Fruit fly (Drosophila melanogaster) whole organism, wandering third instar larva: Measurements from ENCODE around the gene narya.
A peak's percentile ranks its signal among the peaks of the same experiment; 100 is the strongest.

Experiments used
- CG32264 ChIP-seq: fragments of 200-800 bp; sonication (Bioruptor generic); optimal IDR thresholded peaks from 2 replicates; lab custom pipeline; 2016; ENCODE audit warnings: missing biosample characterization, missing genetic modification characterization
- CG9705 ChIP-seq: fragments of 200-800 bp; sonication (Bioruptor generic); optimal IDR thresholded peaks from 2 replicates; lab custom pipeline; 2018; ENCODE audit warnings: missing biosample characterization, mild to moderate bottlenecking, missing genetic modification characterization
- CrebA ChIP-seq: fragments of 200-800 bp; sonication (Bioruptor generic); optimal IDR thresholded peaks from 2 replicates; lab custom pipeline; 2016; ENCODE audit warnings: missing biosample characterization, mild to moderate bottlenecking, missing genetic modification characterization, borderline replicate concordance
- Dfd ChIP-seq: fragments of >200 bp; optimal IDR thresholded peaks from 2 replicates; lab custom pipeline; 2017; ENCODE audit warnings: missing biosample characterization, missing genetic modification characterization
- Dif ChIP-seq: fragments of 200-275, 200-300 bp; sonication (Bioruptor generic); optimal IDR thresholded peaks from 2 replicates; lab custom pipeline; 2018; ENCODE audit warnings: missing biosample characterization, missing genetic modification characterization; ENCODE audit not compliant: partially characterized antibody
- HLH106 ChIP-seq: fragments of 200-800 bp; optimal IDR thresholded peaks from 3 replicates; lab custom pipeline; 2019; ENCODE audit warnings: missing biosample characterization, mild to moderate bottlenecking, missing genetic modification characterization, moderate library complexity
- Hnf4 ChIP-seq: fragments of 200-800 bp; sonication (Bioruptor generic); optimal IDR thresholded peaks from 2 replicates; lab custom pipeline; 2016; ENCODE audit warnings: missing biosample characterization, mild to moderate bottlenecking, missing genetic modification characterization
- Hr78 ChIP-seq: fragments of >200 bp; optimal IDR thresholded peaks from 2 replicates; lab custom pipeline; 2017; ENCODE audit warnings: missing biosample characterization, missing genetic modification characterization
- OdsH ChIP-seq: fragments of 200-800 bp; sonication (Bioruptor generic); optimal IDR thresholded peaks from 2 replicates; lab custom pipeline; 2016; ENCODE audit warnings: missing biosample characterization, mild to moderate bottlenecking, missing genetic modification characterization
- Rel ChIP-seq, 2 experiments: fragments of 200-800 bp; sonication (Bioruptor generic) in 1 of 2; optimal IDR thresholded peaks; 2 replicates in 1 of 2; 3 replicates in 1 of 2; lab custom pipeline; 2016 to 2019; ENCODE audit warnings: mild to moderate bottlenecking in 2 of 2, missing biosample characterization in 2 of 2, missing genetic modification characterization in 2 of 2, moderate library complexity in 1 of 2
- Sp1 ChIP-seq: fragments of 200-800 bp; sonication (Bioruptor generic); optimal IDR thresholded peaks from 3 replicates; lab custom pipeline; 2019; ENCODE audit warnings: missing biosample characterization, mild to moderate bottlenecking, missing genetic modification characterization, moderate library complexity
- Vsx2 ChIP-seq: fragments of 200-300, 225-300 bp; sonication (Bioruptor generic); optimal IDR thresholded peaks from 2 replicates; lab custom pipeline; 2018; ENCODE audit warnings: missing biosample characterization, missing genetic modification characterization; ENCODE audit not compliant: partially characterized antibody
- br ChIP-seq: fragments of 200-800 bp; sonication (Bioruptor generic); optimal IDR thresholded peaks from 2 replicates; lab custom pipeline; 2016; ENCODE audit warnings: missing biosample characterization, missing genetic modification characterization
- brk ChIP-seq: fragments of 200-800 bp; sonication (Bioruptor generic); optimal IDR thresholded peaks from 2 replicates; lab custom pipeline; 2016; ENCODE audit warnings: missing biosample characterization, mild to moderate bottlenecking, missing genetic modification characterization
- dl ChIP-seq, 2 experiments: fragments of 175-275, 200-275 bp in 1 of 2; fragments of 200-275 bp in 1 of 2; sonication (Bioruptor generic); optimal IDR thresholded peaks; lab custom pipeline; 2018; ENCODE audit warnings: mild to moderate bottlenecking in 2 of 2, missing biosample characterization in 2 of 2, missing genetic modification characterization in 2 of 2, moderate library complexity in 2 of 2; ENCODE audit not compliant: partially characterized antibody in 2 of 2, insufficient read depth in 1 of 2
- dmrt93B ChIP-seq: fragments of 200-800 bp; sonication (Bioruptor generic); optimal IDR thresholded peaks from 2 replicates; lab custom pipeline; 2018; ENCODE audit warnings: missing biosample characterization, mild to moderate bottlenecking, missing genetic modification characterization
- ey ChIP-seq: fragments of 200-800 bp; sonication (Bioruptor generic); optimal IDR thresholded peaks from 2 replicates; lab custom pipeline; 2016; ENCODE audit warnings: missing biosample characterization, missing genetic modification characterization
- foxo ChIP-seq, 2 experiments: fragments of 200-800 bp; sonication (Bioruptor generic); optimal IDR thresholded peaks; 2 replicates in 1 of 2; 3 replicates in 1 of 2; lab custom pipeline; 2016 to 2017; ENCODE audit warnings: missing biosample characterization in 2 of 2, missing genetic modification characterization in 2 of 2
- fru ChIP-seq: fragments of 200-800 bp; sonication (Bioruptor generic); optimal IDR thresholded peaks from 3 replicates; lab custom pipeline; 2016; ENCODE audit warnings: missing biosample characterization, mild to moderate bottlenecking, missing genetic modification characterization
- h ChIP-seq: fragments of 200-800 bp; sonication (Bioruptor generic); optimal IDR thresholded peaks from 3 replicates; lab custom pipeline; 2016; ENCODE audit warnings: missing biosample characterization, mild to moderate bottlenecking, missing genetic modification characterization
- jim ChIP-seq: fragments of 175-275, 200-325 bp; sonication (Bioruptor generic); optimal IDR thresholded peaks from 2 replicates; lab custom pipeline; 2016; ENCODE audit warnings: missing biosample characterization, mild to moderate bottlenecking, missing genetic modification characterization
- lola ChIP-seq: fragments of >200 bp; optimal IDR thresholded peaks from 2 replicates; lab custom pipeline; 2017; ENCODE audit warnings: missing biosample characterization, missing genetic modification characterization
- psq ChIP-seq: fragments of 200-800 bp; sonication (Bioruptor generic); optimal IDR thresholded peaks from 3 replicates; lab custom pipeline; 2017; ENCODE audit warnings: missing biosample characterization, mild to moderate bottlenecking, missing genetic modification characterization, moderate library complexity
- rgr ChIP-seq: fragments of 200-800 bp; sonication (Bioruptor generic); optimal IDR thresholded peaks from 3 replicates; lab custom pipeline; 2016; ENCODE audit warnings: missing biosample characterization, mild to moderate bottlenecking, missing genetic modification characterization
- sv ChIP-seq: fragments of 200-800 bp; sonication (Bioruptor generic); optimal IDR thresholded peaks from 3 replicates; lab custom pipeline; 2016; ENCODE audit warnings: missing biosample characterization, missing genetic modification characterization
- tai ChIP-seq: sonication (Bioruptor generic); optimal IDR thresholded peaks from 2 replicates; lab custom pipeline; 2016; ENCODE audit warnings: missing biosample characterization, missing genetic modification characterization
- usp ChIP-seq: fragments of >200 bp; optimal IDR thresholded peaks from 2 replicates; lab custom pipeline; 2017; ENCODE audit warnings: missing biosample characterization, missing genetic modification characterization
- woc ChIP-seq: sonication (Bioruptor generic); optimal IDR thresholded peaks from 2 replicates; lab custom pipeline; 2016; ENCODE audit warnings: missing biosample characterization, mild to moderate bottlenecking, missing genetic modification characterization

The narya gene

dm6 chrX:19497782-19498440 is 23.0 kb downstream of the narya start:
- TF ChIP-seq br (GFP tag; lab: Kevin White, UChicago) (peak; percentile 41), Sp1 (peak; percentile 33), woc (peak; percentile 2), Rel (GFP tag; optimal IDR thresholded peaks at IDR 0.05; lab: Kevin White, UChicago) (no peak), Rel (tag; optimal IDR thresholded peaks at IDR 0.05; lab: Kevin White, UChicago) (peak; percentile 96), psq (GFP tag; lab: Kevin White, UChicago) (no peak), Dif (GFP tag; lab: Kevin White, UChicago) (peak; percentile 14), dl (GFP tag; optimal IDR thresholded peaks at IDR 0.05; lab: Kevin White, UChicago; ENCODE audit: insufficient read depth in 1 of 2, partially characterized antibody in 2 of 2) (peak in 1 of 2 experiments; percentile 38), fru (GFP tag; lab: Kevin White, UChicago) (no peak), h (GFP tag; lab: Kevin White, UChicago) (peak; percentile 98), Vsx2 (no peak), rgr (GFP tag; lab: Kevin White, UChicago) (peak; percentile 57), jim (GFP tag; lab: Kevin White, UChicago) (peak; percentile 51), foxo (GFP tag; optimal IDR thresholded peaks at IDR 0.05; lab: Kevin White, UChicago) (peak in 1 of 2 experiments; percentile 23)
- TF ChIP-seq, all 38 proteins: peak for 10

- TF ChIP-seq Rel (GFP tag; optimal IDR thresholded peaks at IDR 0.05; lab: Kevin White, UChicago): no peak
- peak; percentile 56 for TF ChIP-seq Rel (tag; optimal IDR thresholded peaks at IDR 0.05; lab: Kevin White, UChicago)
- TF ChIP-seq h (GFP tag; lab: Kevin White, UChicago): no peak
- TF ChIP-seq sv (GFP tag; lab: Kevin White, UChicago): no peak
- TF ChIP-seq usp (GFP tag; lab: Kevin White, UChicago): no peak
- TF ChIP-seq CG9705 (GFP tag; lab: Kevin White, UChicago): no peak
- TF ChIP-seq Vsx2: no peak
- no peak for TF ChIP-seq fru (GFP tag; lab: Kevin White, UChicago)
- TF ChIP-seq OdsH: no peak
- TF ChIP-seq HLH106: no peak
Measured at dm6 chrX:19498755-19499321, 24.0 kb downstream of the narya start.

- TF ChIP-seq Hr78 (GFP tag; lab: Kevin White, UChicago) (no peak), br (GFP tag; lab: Kevin White, UChicago) (peak; percentile 3), OdsH (no peak), CrebA (no peak), CG32264 (GFP tag; lab: Kevin White, UChicago) (no peak), h (GFP tag; lab: Kevin White, UChicago) (peak; percentile 41), woc (no peak), lola (GFP tag; lab: Kevin White, UChicago) (no peak), psq (GFP tag; lab: Kevin White, UChicago) (no peak), dl (GFP tag; optimal IDR thresholded peaks at IDR 0.05; lab: Kevin White, UChicago; ENCODE audit: insufficient read depth in 1 of 2, partially characterized antibody in 2 of 2) (no peak), Dfd (no peak), Rel (GFP tag; optimal IDR thresholded peaks at IDR 0.05; lab: Kevin White, UChicago) (no peak), Rel (tag; optimal IDR thresholded peaks at IDR 0.05; lab: Kevin White, UChicago) (peak; percentile 86), ey (GFP tag; lab: Kevin White, UChicago) (no peak)
Measured at dm6 chrX:19501274-19501673, 26.4 kb downstream of the narya start.

dm6 chrX:19504170-19504765 is 29.4 kb downstream of the narya start:
- no peak for TF ChIP-seq brk
- no peak for TF ChIP-seq woc
- TF ChIP-seq rgr (GFP tag; lab: Kevin White, UChicago): no peak
- TF ChIP-seq fru (GFP tag; lab: Kevin White, UChicago): no peak

dm6 chrX:19505334-19506185 is 30.7 kb downstream of the narya start:
- peak; percentile 22 for TF ChIP-seq sv (GFP tag; lab: Kevin White, UChicago)
- peak; percentile 39 for TF ChIP-seq h (GFP tag; lab: Kevin White, UChicago)
- TF ChIP-seq br (GFP tag; lab: Kevin White, UChicago): peak; percentile 12
- no peak for TF ChIP-seq dmrt93B (GFP tag; lab: Kevin White, UChicago)
- peak; percentile 46 for TF ChIP-seq fru (GFP tag; lab: Kevin White, UChicago)
- peak; percentile 37 for TF ChIP-seq rgr (GFP tag; lab: Kevin White, UChicago)
- peak; percentile 4 for TF ChIP-seq OdsH
- TF ChIP-seq Hnf4: no peak
- TF ChIP-seq Rel (GFP tag; optimal IDR thresholded peaks at IDR 0.05; lab: Kevin White, UChicago): no peak
- TF ChIP-seq Rel (tag; optimal IDR thresholded peaks at IDR 0.05; lab: Kevin White, UChicago): peak; percentile 77
- TF ChIP-seq tai (GFP tag; lab: Kevin White, UChicago): no peak
- TF ChIP-seq HLH106: no peak
- peak; percentile 29 for TF ChIP-seq ey (GFP tag; lab: Kevin White, UChicago)
- peak in 1 of 2 experiments; percentile 51 for TF ChIP-seq foxo (GFP tag; optimal IDR thresholded peaks at IDR 0.05; lab: Kevin White, UChicago)
- peak; percentile 93 for TF ChIP-seq psq (GFP tag; lab: Kevin White, UChicago)
- TF ChIP-seq, all 38 proteins: peak for 10
